Fruit fly (Drosophila melanogaster): ENCODE data around the gene Bulli.

The Bulli gene

dm6 chr3L:6494928-6495806 is 6.7 kb downstream of the Bulli start, which contains the start of the genes Vps8 and sfl (continued):
- TF ChIP-seq HLH54F (GFP tag; optimal IDR thresholded peaks at IDR 0.05) (peak; percentile 13), CG12659 (GFP tag; optimal IDR thresholded peaks at IDR 0.05) (peak; percentile 69), eyg (GFP tag; optimal IDR thresholded peaks at IDR 0.05) (no peak), CG15514 (GFP tag; optimal IDR thresholded peaks at IDR 0.05) (peak; percentile 68), CG11695 (GFP tag; IDR thresholded peaks at IDR 0.05) (no peak), h (optimal IDR thresholded peaks at IDR 0.05) (no peak), CG12942 (GFP tag; optimal IDR thresholded peaks at IDR 0.05) (no peak), row (GFP tag; IDR thresholded peaks at IDR 0.05) (peak; percentile 72), Atf-2 (GFP tag; optimal IDR thresholded peaks at IDR 0.05) (no peak), CG8478 (optimal IDR thresholded peaks at IDR 0.05) (no peak), wek (GFP tag; optimal IDR thresholded peaks at IDR 0.05) (no peak), CG2116 (GFP tag; optimal IDR thresholded peaks at IDR 0.05) (peak; percentile 90), CG1647 (GFP tag; optimal IDR thresholded peaks at IDR 0.05) (no peak), rib (GFP tag; IDR thresholded peaks at IDR 0.05) (no peak), eve (GFP tag; optimal IDR thresholded peaks at IDR 0.05) (no peak), wor (GFP tag; IDR thresholded peaks at IDR 0.05) (no peak), CG15073 (GFP tag; optimal IDR thresholded peaks at IDR 0.05) (no peak), dmrt99B (tag; optimal IDR thresholded peaks at IDR 0.05) (peak; percentile 22), HmgD (GFP tag; optimal IDR thresholded peaks at IDR 0.05) (no peak), Hsf (GFP tag; optimal IDR thresholded peaks at IDR 0.05) (peak; percentile 26), gsb-n (tag; optimal IDR thresholded peaks at IDR 0.05) (no peak), ac (GFP tag; optimal IDR thresholded peaks at IDR 0.05) (no peak), ken (GFP tag; IDR thresholded peaks at IDR 0.05) (no peak), otp (GFP tag; IDR thresholded peaks at IDR 0.05) (no peak), Xrp1 (GFP tag; IDR thresholded peaks at IDR 0.05) (no peak), MTF-1 (GFP tag; optimal IDR thresholded peaks at IDR 0.05; ENCODE audit: borderline replicate concordance) (peak; percentile 16), chinmo (GFP tag; IDR thresholded peaks at IDR 0.05; ENCODE audit: partially characterized antibody) (peak; percentile 80), br (optimal IDR thresholded peaks at IDR 0.05) (no peak), CG4424 (GFP tag; optimal IDR thresholded peaks at IDR 0.05) (peak; percentile 31), CG6254 (GFP tag; optimal IDR thresholded peaks at IDR 0.05) (no peak), seq (GFP tag; IDR thresholded peaks at IDR 0.05) (no peak), Taf1 (GFP tag; IDR thresholded peaks at IDR 0.05) (no peak), Atf6 (GFP tag; IDR thresholded peaks at IDR 0.05) (no peak), CG11247 (GFP tag; IDR thresholded peaks at IDR 0.05) (no peak), lola (GFP tag; optimal IDR thresholded peaks at IDR 0.05) (peak in 1 of 3 experiments; percentile 22), zfh2 (GFP tag; optimal IDR thresholded peaks at IDR 0.05) (no peak), CG7963 (GFP tag; IDR thresholded peaks at IDR 0.05; ENCODE audit: partially characterized antibody) (peak; percentile 79), sisA (GFP tag; IDR thresholded peaks at IDR 0.05) (no peak), disco-r (GFP tag; optimal IDR thresholded peaks at IDR 0.05) (no peak), kay (GFP tag; optimal IDR thresholded peaks at IDR 0.05) (no peak), crc (GFP tag; optimal IDR thresholded peaks at IDR 0.05) (no peak), Jarid2 (GFP tag; optimal IDR thresholded peaks at IDR 0.05) (peak; percentile 94), gem (tag; optimal IDR thresholded peaks at IDR 0.05) (peak; percentile 38), CG31365 (tag; optimal IDR thresholded peaks at IDR 0.05) (no peak), zfh1 (GFP tag; IDR thresholded peaks at IDR 0.05) (no peak), unc-4 (GFP tag; IDR thresholded peaks at IDR 0.05; ENCODE audit: partially characterized antibody) (peak; percentile 87), dimm (GFP tag; IDR thresholded peaks at IDR 0.05) (no peak), gfzf (GFP tag; optimal IDR thresholded peaks at IDR 0.05) (no peak), CG6689 (GFP tag; IDR thresholded peaks at IDR 0.05) (no peak), CG10366 (GFP tag; IDR thresholded peaks at IDR 0.05) (no peak), ase (GFP tag; IDR thresholded peaks at IDR 0.05) (no peak)

Data from whole organism, embryonic.